Fruit fly (Drosophila melanogaster) whole organism, wandering third instar larva: ENCODE results near the gene Vap33.

ENCODE experiments used
- Abd-B ChIP-seq: fragments of >200 bp; optimal IDR thresholded peaks from 2 replicates; lab custom pipeline; 2017; ENCODE audit warnings: missing biosample characterization, missing genetic modification characterization
- CrebA ChIP-seq: fragments of 200-800 bp; sonication (Bioruptor generic); optimal IDR thresholded peaks from 2 replicates; lab custom pipeline; 2016; ENCODE audit warnings: missing biosample characterization, mild to moderate bottlenecking, missing genetic modification characterization, borderline replicate concordance
- Mio ChIP-seq: sonication (Bioruptor generic); optimal IDR thresholded peaks from 2 replicates; lab custom pipeline; 2016; ENCODE audit warnings: missing biosample characterization, missing genetic modification characterization
- Myc ChIP-seq: fragments of >200 bp; optimal IDR thresholded peaks from 2 replicates; lab custom pipeline; 2017
- N ChIP-seq: fragments of >200 bp; optimal IDR thresholded peaks from 2 replicates; lab custom pipeline; 2018; ENCODE audit warnings: missing biosample characterization, missing external identifiers, missing genetic modification characterization
- OdsH ChIP-seq: fragments of 200-800 bp; sonication (Bioruptor generic); optimal IDR thresholded peaks from 2 replicates; lab custom pipeline; 2016; ENCODE audit warnings: missing biosample characterization, mild to moderate bottlenecking, missing genetic modification characterization
- fru ChIP-seq: fragments of 200-800 bp; sonication (Bioruptor generic); optimal IDR thresholded peaks from 3 replicates; lab custom pipeline; 2016; ENCODE audit warnings: missing biosample characterization, mild to moderate bottlenecking, missing genetic modification characterization
- pan ChIP-seq: fragments of >200 bp; optimal IDR thresholded peaks from 2 replicates; lab custom pipeline; 2017

DNA sequence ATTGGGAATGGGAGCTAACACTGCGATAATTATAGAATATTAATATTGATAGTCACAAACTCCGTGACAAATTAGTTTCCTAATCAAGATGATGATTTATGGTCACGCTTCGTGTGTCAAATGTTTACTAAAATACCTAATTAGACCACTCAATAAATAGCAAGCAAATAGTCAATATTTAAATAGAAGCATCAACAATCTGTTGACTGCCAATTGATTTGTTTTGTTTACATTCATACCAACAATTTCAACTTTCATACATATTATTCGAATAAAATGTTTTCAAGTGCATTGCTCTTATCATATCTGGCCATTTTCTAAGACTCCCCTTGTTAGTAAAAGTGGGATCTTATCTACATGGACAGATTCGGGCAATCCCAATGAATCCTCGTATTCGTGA is 18.8 kb downstream of the Vap33 start:
- TF ChIP-seq Mio (GFP tag; lab: Kevin White, UChicago) (no peak), fru (GFP tag; lab: Kevin White, UChicago) (no peak), OdsH (GFP tag; lab: Kevin White, UChicago) (no peak), CrebA (GFP tag; lab: Kevin White, UChicago) (no peak), pan (lab: Kevin White, UChicago) (no peak), Myc (no peak), Abd-B (no peak), N (GFP tag; lab: Kevin White, UChicago) (no peak)
